Fruit fly (Drosophila melanogaster): ENCODE data around the gene CG2200.

Gene CG2200

dm6 chrX:13130175-13130822 lies 36.2 kb downstream of the CG2200 start (continued):
- TF ChIP-seq BtbVII (GFP tag; optimal IDR thresholded peaks at IDR 0.05) (peak; percentile 58), repo (GFP tag; optimal IDR thresholded peaks at IDR 0.05) (peak; percentile 52), Rfx (GFP tag; IDR thresholded peaks at IDR 0.05) (peak; percentile 58), NC2α (GFP tag; optimal IDR thresholded peaks at IDR 0.05) (no peak), Sry-δ (GFP tag; optimal IDR thresholded peaks at IDR 0.05) (peak; percentile 2), gsb-n (tag; optimal IDR thresholded peaks at IDR 0.05) (peak; percentile 58), Dek (tag; optimal IDR thresholded peaks at IDR 0.05) (peak; percentile 54), slou (GFP tag; optimal IDR thresholded peaks at IDR 0.05) (no peak), CG1024 (GFP tag; IDR thresholded peaks at IDR 0.05) (0 out of 2 replicates have a peak, but pooled peaks have one; percentile 38), Sox102F (GFP tag; optimal IDR thresholded peaks at IDR 0.05) (peak; percentile 63), CG8478 (optimal IDR thresholded peaks at IDR 0.05) (no peak), CG3407 (GFP tag; optimal IDR thresholded peaks at IDR 0.05) (peak; percentile 35), hb (GFP tag; IDR thresholded peaks at IDR 0.05; ENCODE audit: partially characterized antibody) (no peak), Xrp1 (GFP tag; IDR thresholded peaks at IDR 0.05) (peak; percentile 57; the same call in 1 of the 2 replicates), tna (GFP tag; IDR thresholded peaks at IDR 0.05; ENCODE audit: partially characterized antibody) (no peak), CG7745 (tag; optimal IDR thresholded peaks at IDR 0.05) (no peak), sna (GFP tag; IDR thresholded peaks at IDR 0.05; ENCODE audit: partially characterized antibody) (no peak), sqz (GFP tag; optimal IDR thresholded peaks at IDR 0.05) (peak; percentile 59), Usf (GFP tag; optimal IDR thresholded peaks at IDR 0.05) (peak; percentile 52), CG2199 (GFP tag; IDR thresholded peaks at IDR 0.05) (no peak), Meics (GFP tag; optimal IDR thresholded peaks at IDR 0.05) (peak; percentile 81), dm (GFP tag; optimal IDR thresholded peaks at IDR 0.05) (no peak), Hr78 (GFP tag; optimal IDR thresholded peaks at IDR 0.05) (peak in 1 of 2 experiments; percentile 31), NK7.1 (GFP tag; optimal IDR thresholded peaks at IDR 0.05) (peak; percentile 60), Nf-YA (GFP tag; IDR thresholded peaks at IDR 0.05) (peak; percentile 40; the same call in 1 of the 2 replicates), Opbp (GFP tag; IDR thresholded peaks at IDR 0.05; ENCODE audit: partially characterized antibody) (no peak), ro (GFP tag; IDR thresholded peaks at IDR 0.05) (no peak), mirr (GFP tag; optimal IDR thresholded peaks at IDR 0.05) (peak; percentile 61), ci (GFP tag; IDR thresholded peaks at IDR 0.05) (peak; percentile 52; the same call in 1 of the 3 replicates), pan (optimal IDR thresholded peaks at IDR 0.05) (no peak), pan (GFP tag; optimal IDR thresholded peaks at IDR 0.05 in 1 of 2, IDR thresholded peaks at IDR 0.05 in 1 of 2) (no peak), CG18764 (GFP tag; optimal IDR thresholded peaks at IDR 0.05) (peak; percentile 33), CG33557 (GFP tag; optimal IDR thresholded peaks at IDR 0.05) (peak; percentile 70), CG7786 (GFP tag; optimal IDR thresholded peaks at IDR 0.05) (peak; percentile 66), HLHmδ (GFP tag; optimal IDR thresholded peaks at IDR 0.05) (no peak), CkIIα-i1 (GFP tag; IDR thresholded peaks at IDR 0.05) (no peak), Pdp1 (GFP tag; optimal IDR thresholded peaks at IDR 0.05) (peak; percentile 51 to 71), CG11247 (GFP tag; IDR thresholded peaks at IDR 0.05) (no peak), CG31365 (tag; optimal IDR thresholded peaks at IDR 0.05) (peak; percentile 90), CG43689 (GFP tag; IDR thresholded peaks at IDR 0.05) (no peak), lilli (GFP tag; optimal IDR thresholded peaks at IDR 0.05) (peak; percentile 70), CG17912 (GFP tag; optimal IDR thresholded peaks at IDR 0.05) (peak; percentile 16), nerfin-1 (tag; optimal IDR thresholded peaks at IDR 0.05) (peak; percentile 92), Hsf (GFP tag; optimal IDR thresholded peaks at IDR 0.05) (peak; percentile 54), phol (tag; optimal IDR thresholded peaks at IDR 0.05) (peak; percentile 80), Poxn (GFP tag; IDR thresholded peaks at IDR 0.05) (no peak), E2f2 (GFP tag; IDR thresholded peaks at IDR 0.05) (0 out of 2 replicates have a peak, but pooled peaks have one; percentile 7), ash1 (GFP tag; optimal IDR thresholded peaks at IDR 0.05) (no peak), CG2712 (tag; optimal IDR thresholded peaks at IDR 0.05) (peak; percentile 77), Gsc (GFP tag; IDR thresholded peaks at IDR 0.05) (0 out of 2 replicates have a peak, but pooled peaks have one; percentile 23)

All from whole organism, embryonic.